Fruit fly (Drosophila melanogaster) whole organism, embryonic: ENCODE data around the gene Rpn11.

Experiments used
- BEAF-32 ChIP-seq: fragments of 200-800 bp; sonication (Bioruptor generic); optimal IDR thresholded peaks from 3 replicates; lab custom pipeline; 2017; ENCODE audit warnings: missing biosample characterization, missing genetic modification characterization, mild to moderate bottlenecking, moderate library complexity, missing genetic modification reagents
- CG11695 ChIP-seq: fragments of 200-800 bp; sonication (Bioruptor generic); IDR thresholded peaks from 3 replicates; pipeline ENCODE4 v1.3.6; 2022; ENCODE audit warnings: missing biosample characterization, missing genetic modification characterization
- CG12659 ChIP-seq: fragments of 200-800 bp; sonication (Bioruptor generic); optimal IDR thresholded peaks from 3 replicates; lab custom pipeline; 2017; ENCODE audit warnings: mild to moderate bottlenecking, missing biosample characterization, missing genetic modification reagents, missing genetic modification characterization
- CG13894 ChIP-seq: fragments of 200-800 bp; sonication (Bioruptor generic); optimal IDR thresholded peaks from 3 replicates; lab custom pipeline; 2018; ENCODE audit warnings: missing biosample characterization, mild to moderate bottlenecking, missing genetic modification characterization, moderate library complexity
- CG15514 ChIP-seq: fragments of 200-800 bp; sonication (Bioruptor generic); optimal IDR thresholded peaks from 3 replicates; lab custom pipeline; 2017; ENCODE audit warnings: missing biosample characterization, missing genetic modification characterization, mild to moderate bottlenecking, moderate library complexity, missing genetic modification reagents
- CG1603 ChIP-seq: fragments of 200-800 bp; sonication (Bioruptor generic); optimal IDR thresholded peaks from 2 replicates; lab custom pipeline; 2019; ENCODE audit warnings: missing biosample characterization, mild to moderate bottlenecking, missing genetic modification characterization, moderate library complexity
- CG17328 ChIP-seq: fragments of 200-800 bp; sonication (Bioruptor generic); IDR thresholded peaks from 2 replicates; pipeline ENCODE4 v1.3.6; 2022; ENCODE audit warnings: missing biosample characterization, missing genetic modification characterization
- CG17829 ChIP-seq: fragments of 200-800 bp; optimal IDR thresholded peaks from 2 replicates; lab custom pipeline; 2019; ENCODE audit warnings: missing biosample characterization, mild to moderate bottlenecking, missing genetic modification characterization, moderate library complexity
- CG31224 ChIP-seq: fragments of 200-800 bp; sonication (Bioruptor generic); IDR thresholded peaks from 2 replicates; pipeline ENCODE4 v1.3.6; 2022; ENCODE audit warnings: missing biosample characterization, missing genetic modification characterization
- CG32772 ChIP-seq: fragments of 200-800 bp; sonication (Bioruptor generic); IDR thresholded peaks from 2 replicates; pipeline ENCODE4 v1.3.6; 2022; ENCODE audit warnings: missing biosample characterization, missing genetic modification characterization
- CG3281 ChIP-seq: fragments of 200-800 bp; sonication (Bioruptor generic); optimal IDR thresholded peaks from 3 replicates; lab custom pipeline; 2017; ENCODE audit warnings: missing biosample characterization, mild to moderate bottlenecking, missing genetic modification characterization
- CG3847 ChIP-seq: fragments of 200-800 bp; sonication (Bioruptor generic); IDR thresholded peaks from 2 replicates; pipeline ENCODE4 v1.3.6; 2022; ENCODE audit warnings: missing biosample characterization, missing genetic modification characterization
- CG42726 ChIP-seq: fragments of 200-800 bp; sonication (Bioruptor generic); IDR thresholded peaks from 2 replicates; pipeline ENCODE4 v1.3.6; 2022; ENCODE audit warnings: missing biosample characterization, missing genetic modification characterization; ENCODE audit not compliant: partially characterized antibody
- CG4617 ChIP-seq: fragments of 200-800 bp; sonication (Bioruptor generic); optimal IDR thresholded peaks from 3 replicates; lab custom pipeline; 2016; ENCODE audit warnings: missing biosample characterization, missing genetic modification characterization, borderline replicate concordance
- CG8290 ChIP-seq, 3 experiments: fragments of 200-800 bp; sonication (Bioruptor generic); optimal IDR thresholded peaks; 2 replicates each; lab custom pipeline; 2016 to 2019; ENCODE audit warnings: missing biosample characterization in 3 of 3, missing genetic modification characterization in 3 of 3, mild to moderate bottlenecking in 2 of 3, moderate library complexity in 1 of 3
- Doc3 ChIP-seq: fragments of 200-800 bp; sonication (Bioruptor generic); IDR thresholded peaks from 3 replicates; pipeline ENCODE4 v1.3.6; 2022; ENCODE audit warnings: missing biosample characterization, missing genetic modification characterization; ENCODE audit not compliant: partially characterized antibody
- E2f1 ChIP-seq: fragments of 200-800 bp; sonication (Bioruptor generic); IDR thresholded peaks from 2 replicates; pipeline ENCODE4 v1.3.6; 2022; ENCODE audit warnings: missing biosample characterization, missing genetic modification characterization
- E2f2 ChIP-seq: fragments of 200-800 bp; sonication (Bioruptor generic); IDR thresholded peaks from 2 replicates; pipeline ENCODE4 v1.3.6; 2022; ENCODE audit warnings: missing biosample characterization, missing genetic modification characterization
- Ets65A ChIP-seq: fragments of 200-800 bp; sonication (Bioruptor generic); peaks from one replicate; lab custom pipeline; 2016; ENCODE audit warnings: missing biosample characterization, missing genetic modification characterization
- HLH4C ChIP-seq: fragments of 200-800 bp; sonication (Bioruptor generic); IDR thresholded peaks from 3 replicates; pipeline ENCODE4 v1.3.6; 2022; ENCODE audit warnings: missing biosample characterization, missing genetic modification characterization; ENCODE audit not compliant: partially characterized antibody
- Hr78 ChIP-seq, 2 experiments: fragments of 200-800 bp in 1 of 2; fragments of >200 bp in 1 of 2; sonication (Bioruptor generic) in 1 of 2; optimal IDR thresholded peaks; 2 replicates each; lab custom pipeline; 2017 to 2019; ENCODE audit warnings: missing biosample characterization in 2 of 2, missing genetic modification characterization in 2 of 2, mild to moderate bottlenecking in 1 of 2, moderate library complexity in 1 of 2
- Jarid2 ChIP-seq: fragments of 200-800 bp; sonication (Bioruptor generic); optimal IDR thresholded peaks from 3 replicates; lab custom pipeline; 2017; ENCODE audit warnings: mild to moderate bottlenecking, missing biosample characterization, missing genetic modification reagents, missing genetic modification characterization
- Kr ChIP-seq: fragments of 200-800 bp; sonication (Bioruptor generic); optimal IDR thresholded peaks from 2 replicates; lab custom pipeline; 2017; ENCODE audit warnings: missing biosample characterization, mild to moderate bottlenecking, missing genetic modification characterization
- MBD-R2 ChIP-seq: fragments of 200-800 bp; sonication (Bioruptor generic); IDR thresholded peaks from 2 replicates; pipeline ENCODE4 v1.3.6; 2022; ENCODE audit warnings: missing biosample characterization, missing genetic modification characterization
- NFAT ChIP-seq: fragments of 200-800 bp; sonication (Bioruptor generic); IDR thresholded peaks from 2 replicates; pipeline ENCODE4 v1.3.6; 2022; ENCODE audit warnings: missing biosample characterization, missing genetic modification characterization
- Opbp ChIP-seq: fragments of 200-800 bp; sonication (Bioruptor generic); IDR thresholded peaks from 3 replicates; pipeline ENCODE4 v1.3.6; 2022; ENCODE audit warnings: missing biosample characterization, missing genetic modification characterization; ENCODE audit not compliant: partially characterized antibody
- Scr ChIP-seq: fragments of 200-800 bp; sonication (Bioruptor generic); IDR thresholded peaks from 2 replicates; pipeline ENCODE4 v1.3.6; 2022; ENCODE audit warnings: missing biosample characterization, missing genetic modification characterization; ENCODE audit not compliant: partially characterized antibody
- Spps ChIP-seq: fragments of 200-800 bp; sonication (Bioruptor generic); optimal IDR thresholded peaks from 2 replicates; lab custom pipeline; 2018; ENCODE audit warnings: missing biosample characterization, mild to moderate bottlenecking, missing genetic modification characterization
- Sry-β ChIP-seq: fragments of 200-800 bp; sonication (Bioruptor generic); optimal IDR thresholded peaks from 2 replicates; lab custom pipeline; 2018; ENCODE audit warnings: missing biosample characterization, mild to moderate bottlenecking, missing genetic modification characterization, moderate library complexity
- Stat92E ChIP-seq, 3 experiments: fragments of >200 bp in 2 of 3; fragments of 200-800 bp in 1 of 3; sonication (Bioruptor generic) in 1 of 3; optimal IDR thresholded peaks; 2 replicates each; lab custom pipeline; 2017 to 2019; ENCODE audit warnings: missing biosample characterization in 3 of 3, missing genetic modification characterization in 3 of 3, mild to moderate bottlenecking in 1 of 3, moderate library complexity in 1 of 3
- Xbp1 ChIP-seq: fragments of 200-800 bp; sonication (Bioruptor generic); optimal IDR thresholded peaks from 3 replicates; lab custom pipeline; 2016; ENCODE audit warnings: missing biosample characterization, mild to moderate bottlenecking, missing genetic modification characterization
- YL-1 ChIP-seq: fragments of 200-800 bp; sonication (Bioruptor generic); optimal IDR thresholded peaks from 3 replicates; lab custom pipeline; 2017; ENCODE audit warnings: missing biosample characterization, mild to moderate bottlenecking, missing genetic modification characterization
- ash1 ChIP-seq: fragments of 200-800 bp; sonication (Bioruptor generic); optimal IDR thresholded peaks from 2 replicates; lab custom pipeline; 2018; ENCODE audit warnings: missing biosample characterization, mild to moderate bottlenecking, missing genetic modification characterization
- bab2 ChIP-seq: fragments of 200-800 bp; sonication (Bioruptor generic); optimal IDR thresholded peaks from 2 replicates; lab custom pipeline; 2016; ENCODE audit warnings: missing biosample characterization, missing genetic modification characterization
- bcd ChIP-seq: fragments of 200-800 bp; sonication (Bioruptor generic); optimal IDR thresholded peaks from 2 replicates; lab custom pipeline; 2017; ENCODE audit warnings: missing biosample characterization, mild to moderate bottlenecking, missing genetic modification characterization
- cas ChIP-seq: fragments of 200-800 bp; sonication (Bioruptor generic); IDR thresholded peaks from 2 replicates; pipeline ENCODE4 v1.3.6; 2022; ENCODE audit warnings: missing biosample characterization, missing genetic modification characterization
- emc ChIP-seq: fragments of 200-800 bp; sonication (Bioruptor generic); optimal IDR thresholded peaks from 2 replicates; lab custom pipeline; 2016; ENCODE audit warnings: missing biosample characterization, missing genetic modification characterization
- eve ChIP-seq, 2 experiments: fragments of >200 bp; optimal IDR thresholded peaks; 2 replicates each; lab custom pipeline; 2017; ENCODE audit warnings: missing biosample characterization in 2 of 2, missing genetic modification characterization in 2 of 2
- ewg ChIP-seq: fragments of 200-800 bp; sonication (Bioruptor generic); optimal IDR thresholded peaks from 3 replicates; lab custom pipeline; 2017; ENCODE audit warnings: mild to moderate bottlenecking, missing biosample characterization, missing genetic modification reagents, missing genetic modification characterization
- gro ChIP-seq: fragments of 200-800 bp; sonication (Bioruptor generic); optimal IDR thresholded peaks from 2 replicates; lab custom pipeline; 2016; ENCODE audit warnings: missing biosample characterization, missing genetic modification characterization
- hkb ChIP-seq, 2 experiments: fragments of 200-800 bp in 1 of 2; fragments of >200 bp in 1 of 2; sonication (Bioruptor generic) in 1 of 2; IDR thresholded peaks in 1 of 2; optimal IDR thresholded peaks in 1 of 2; 2 replicates each; pipeline versions ENCODE4 v1.3.6 to Lab custom; 2017 to 2022; ENCODE audit warnings: missing biosample characterization in 1 of 2, missing genetic modification characterization in 1 of 2
- kah ChIP-seq: fragments of 200-800 bp; sonication (Bioruptor generic); optimal IDR thresholded peaks from 2 replicates; lab custom pipeline; 2018; ENCODE audit warnings: missing biosample characterization, mild to moderate bottlenecking, missing genetic modification characterization
- sd ChIP-seq: fragments of 200-800 bp; sonication (Bioruptor generic); optimal IDR thresholded peaks from 3 replicates; lab custom pipeline; 2018; ENCODE audit warnings: missing biosample characterization, mild to moderate bottlenecking, missing genetic modification characterization, moderate library complexity
- sens-2 ChIP-seq: fragments of 200-800 bp; sonication (Bioruptor generic); IDR thresholded peaks from 2 replicates; pipeline ENCODE4 v1.3.6; 2022; ENCODE audit warnings: missing biosample characterization, missing genetic modification characterization
- sr ChIP-seq: fragments of 200-800 bp; sonication (Bioruptor generic); IDR thresholded peaks from 3 replicates; pipeline ENCODE4 v1.3.6; 2022; ENCODE audit warnings: missing biosample characterization, missing genetic modification characterization
- ssp ChIP-seq: fragments of 200-800 bp; sonication (Bioruptor generic); IDR thresholded peaks from 2 replicates; pipeline ENCODE4 v1.3.6; 2022; ENCODE audit warnings: missing biosample characterization, missing genetic modification characterization
- tx ChIP-seq: fragments of 200-800 bp; sonication (Bioruptor generic); optimal IDR thresholded peaks from 2 replicates; lab custom pipeline; 2016; ENCODE audit warnings: missing biosample characterization, missing genetic modification characterization
- wek ChIP-seq: fragments of 200-800 bp; sonication (Bioruptor generic); optimal IDR thresholded peaks from 3 replicates; lab custom pipeline; 2018; ENCODE audit warnings: missing biosample characterization, mild to moderate bottlenecking, missing genetic modification characterization, moderate library complexity

The Rpn11 gene

DNA sequence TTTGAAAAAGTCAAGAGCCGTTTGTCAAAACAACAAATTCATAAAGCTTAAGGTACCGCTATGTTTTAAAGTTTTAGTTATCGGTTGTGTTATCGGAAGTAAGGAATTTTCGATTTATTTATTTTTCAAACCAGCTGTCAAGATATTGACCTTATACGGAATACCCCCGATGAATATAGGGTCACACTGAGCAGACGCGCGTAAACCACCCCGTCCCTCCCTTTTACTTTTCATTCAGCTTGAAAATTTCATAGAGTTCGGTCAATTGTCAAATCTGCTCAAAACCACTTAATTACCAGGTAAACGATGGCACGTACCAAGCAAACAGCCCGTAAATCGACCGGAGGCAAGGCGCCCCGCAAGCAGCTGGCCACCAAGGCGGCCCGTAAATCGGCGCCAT is 4.6 kb downstream of the Rpn11 start, which contains the start of the genes CG14036 and His3.3A (continued):
- TF ChIP-seq emc (GFP tag; lab: Kevin White, UChicago) = no peak
- TF ChIP-seq bab2 (GFP tag; lab: Kevin White, UChicago) = peak; percentile 6
- no peak for TF ChIP-seq sr
- TF ChIP-seq Ets65A = peak; percentile 41
- peak; percentile 56 for TF ChIP-seq CG17829 (tag; lab: Kevin White, UChicago)
- peak; percentile 18 for TF ChIP-seq Xbp1 (GFP tag; lab: Kevin White, UChicago)
- TF ChIP-seq Spps = peak; percentile 1
- TF ChIP-seq CG32772 (GFP tag; lab: Robert Waterston, UW) = no peak
- no peak for TF ChIP-seq tx (GFP tag; lab: Kevin White, UChicago)
- peak; percentile 100 for TF ChIP-seq wek (GFP tag; lab: Kevin White, UChicago)
- TF ChIP-seq CG31224 (GFP tag; lab: Robert Waterston, UW) = no peak
- TF ChIP-seq ash1 (GFP tag; lab: Kevin White, UChicago) = peak; percentile 13
- no peak for TF ChIP-seq cas (GFP tag; lab: Robert Waterston, UW)
- no peak for TF ChIP-seq Hr78 (GFP tag; optimal IDR thresholded peaks at IDR 0.05; lab: Kevin White, UChicago)
- TF ChIP-seq CG4617 (GFP tag; lab: Kevin White, UChicago) = peak; percentile 43
- no peak for TF ChIP-seq Kr (GFP tag; lab: Kevin White, UChicago)
- peak; percentile 82 for TF ChIP-seq CG15514 (GFP tag; lab: Kevin White, UChicago)
- no peak for TF ChIP-seq gro
- TF ChIP-seq Doc3 (GFP tag; lab: Robert Waterston, UW) = peak; percentile 49; the same call in 1 of the 3 replicates
- TF ChIP-seq HLH4C (GFP tag; lab: Robert Waterston, UW) = peak; percentile 79
- TF ChIP-seq CG12659 = peak; percentile 64
- peak; percentile 63 for TF ChIP-seq YL-1 (GFP tag; lab: Kevin White, UChicago)
- TF ChIP-seq hkb (optimal IDR thresholded peaks at IDR 0.05; lab: Kevin White, UChicago) = no peak
- no peak for TF ChIP-seq hkb (GFP tag; IDR thresholded peaks at IDR 0.05; lab: Robert Waterston, UW)
- TF ChIP-seq E2f2 (GFP tag; lab: Robert Waterston, UW) = peak; percentile 91
- TF ChIP-seq CG11695 (GFP tag; lab: Robert Waterston, UW) = 0 out of 3 replicates have a peak, but pooled peaks have one; percentile 11
- peak; percentile 41 for TF ChIP-seq CG13894 (tag; lab: Kevin White, UChicago)
- TF ChIP-seq Scr (GFP tag; lab: Robert Waterston, UW) = peak; percentile 55
- TF ChIP-seq Jarid2 (GFP tag; lab: Kevin White, UChicago) = peak; percentile 45
- peak; percentile 86 for TF ChIP-seq sd (tag; lab: Kevin White, UChicago)
- no peak for TF ChIP-seq sens-2 (GFP tag; lab: Robert Waterston, UW)
- TF ChIP-seq ssp (GFP tag; lab: Robert Waterston, UW) = peak; percentile 74
- TF ChIP-seq CG17328 (GFP tag; lab: Robert Waterston, UW) = 0 out of 2 replicates have a peak, but pooled peaks have one; percentile 21
- TF ChIP-seq MBD-R2 = peak; percentile 86
- peak; percentile 56 for TF ChIP-seq CG3281 (GFP tag; lab: Kevin White, UChicago)
- no peak for TF ChIP-seq Stat92E (GFP tag; optimal IDR thresholded peaks at IDR 0.05; lab: Kevin White, UChicago)
- peak; percentile 41; the same call in 1 of the 2 replicates for TF ChIP-seq E2f1 (GFP tag; lab: Robert Waterston, UW)
- no peak for TF ChIP-seq NFAT (GFP tag; lab: Robert Waterston, UW)
- no peak for TF ChIP-seq CG8290 (GFP tag; optimal IDR thresholded peaks at IDR 0.05; lab: Kevin White, UChicago)
- peak in 1 of 2 experiments; percentile 75 for TF ChIP-seq CG8290 (tag; optimal IDR thresholded peaks at IDR 0.05; lab: Kevin White, UChicago)
- TF ChIP-seq Opbp = peak; percentile 63; the same call in 2 of the 3 replicates
- no peak for TF ChIP-seq kah (GFP tag; lab: Kevin White, UChicago)
- TF ChIP-seq Sry-β (GFP tag; lab: Kevin White, UChicago) = peak; percentile 1
- peak; percentile 59; the same call in 1 of the 2 replicates for TF ChIP-seq CG42726 (GFP tag; lab: Robert Waterston, UW)
- peak; percentile 59 for TF ChIP-seq BEAF-32
- peak; percentile 100 for TF ChIP-seq CG1603 (tag; lab: Kevin White, UChicago)
- peak; percentile 40 for TF ChIP-seq ewg
- TF ChIP-seq bcd (GFP tag; lab: Kevin White, UChicago) = no peak
- TF ChIP-seq CG3847 (GFP tag; lab: Robert Waterston, UW) = peak; percentile 35; the same call in 1 of the 2 replicates
- TF ChIP-seq eve (GFP tag; optimal IDR thresholded peaks at IDR 0.05; lab: Kevin White, UChicago) = no peak
